Worm (Caenorhabditis elegans): ENCODE measurements around the gene tex-2.
A peak's percentile ranks its signal among the peaks of the same experiment; 100 is the strongest.

tex-2 gene

DNA sequence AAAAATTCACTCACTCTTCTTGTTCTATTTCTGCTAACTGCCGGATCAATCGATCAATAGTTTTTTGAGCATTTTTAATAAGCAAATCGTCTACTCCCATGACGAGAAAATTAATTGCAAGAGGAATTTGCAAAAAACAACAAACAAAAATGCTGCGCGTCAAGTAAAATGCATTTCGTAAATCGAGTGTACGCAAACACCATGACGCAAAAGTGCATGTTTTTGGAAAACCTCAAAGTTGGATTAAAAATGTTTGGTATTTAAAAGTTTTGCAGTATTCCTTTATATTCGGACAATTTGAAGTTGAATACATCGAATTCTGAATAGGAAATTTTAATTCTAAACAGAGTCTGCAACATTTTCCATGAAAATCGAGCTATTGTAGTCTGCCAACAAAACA lies 34.2 kb downstream of the tex-2 start, which contains the start of gene ZK1248.19 (continued):
- TF ChIP-seq Y55F3AM.14 (GFP tag; optimal IDR thresholded peaks at IDR 0.05) (no peak), nhr-21 (tag; optimal IDR thresholded peaks at IDR 0.05) (no peak), lin-39 (tag; optimal IDR thresholded peaks at IDR 0.05) (no peak)

DNA sequence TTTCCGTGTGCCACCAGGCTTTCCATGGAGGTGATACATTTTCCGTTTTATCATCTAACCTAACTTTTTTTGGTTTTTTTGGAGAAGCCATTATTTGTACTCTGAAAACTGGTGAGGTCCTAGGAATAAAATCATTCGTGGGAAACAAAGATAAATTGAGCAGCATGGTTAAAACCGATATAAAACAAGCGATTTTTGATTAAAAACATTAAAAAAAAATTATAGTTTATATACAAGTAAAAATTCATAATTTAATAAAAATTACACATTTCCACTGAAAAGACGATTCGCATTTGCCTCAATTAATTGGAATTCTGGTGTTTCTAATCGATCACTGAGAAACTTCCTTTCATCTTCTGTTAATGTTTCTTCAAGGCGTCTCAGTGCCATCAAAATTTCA lies 35.0 kb downstream of the tex-2 start, which contains the start of gene ZK1248.15:
ZK1248.15 (minus strand) TSS at position 101 of the 400 bp plus-strand sequence.
- TF ChIP-seq ztf-1 (GFP tag; conservative IDR thresholded peaks at IDR 0.05) (no peak), nhr-21 (tag; optimal IDR thresholded peaks at IDR 0.05) (no peak)

DNA sequence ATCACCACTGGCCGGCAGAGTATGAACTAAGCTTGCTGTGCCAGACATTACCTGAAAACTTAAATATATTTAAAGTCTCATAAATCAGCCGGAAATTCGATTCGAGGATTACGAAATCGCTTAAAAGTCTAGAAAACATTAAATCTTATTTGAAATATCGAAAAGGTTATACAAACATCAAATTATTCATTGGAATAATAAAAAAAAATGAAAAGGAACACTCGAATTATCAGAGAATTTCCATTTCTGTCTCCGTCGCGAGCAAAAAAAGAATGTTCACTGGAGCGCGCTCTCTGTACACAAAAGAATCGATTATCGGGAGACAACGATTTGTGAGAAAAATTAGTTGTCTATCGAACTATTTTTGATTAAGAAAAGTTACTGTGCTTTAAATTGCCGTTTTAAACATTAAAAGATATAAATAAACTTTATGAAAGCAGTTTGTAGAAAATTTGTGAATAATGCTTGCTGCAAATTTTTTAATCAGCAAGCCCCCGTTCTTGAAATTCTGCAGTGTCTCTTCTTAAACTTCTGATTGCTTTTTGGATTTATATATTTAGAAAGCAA lies 37.2 kb downstream of the tex-2 start, which contains the start of gene fzo-1:
fzo-1 (minus strand) TSS at position 51 of the 567 bp plus-strand sequence.
- TF ChIP-seq nhr-12 (tag; optimal IDR thresholded peaks at IDR 0.05) (no peak), nhr-237 (tag; optimal IDR thresholded peaks at IDR 0.05) (no peak), sma-9 (GFP tag; optimal IDR thresholded peaks at IDR 0.05) (no peak), sma-9 (tag; optimal IDR thresholded peaks at IDR 0.05) (no peak), nhr-77 (tag; optimal IDR thresholded peaks at IDR 0.05) (no peak), mdl-1 (tag; optimal IDR thresholded peaks at IDR 0.05) (no peak), lsy-2 (tag; optimal IDR thresholded peaks at IDR 0.05) (peak in 1 of 2 experiments; percentile 68), crh-2 (tag; optimal IDR thresholded peaks at IDR 0.05) (peak; percentile 15), mab-5 (tag; optimal IDR thresholded peaks at IDR 0.05) (no peak), alr-1 (tag; optimal IDR thresholded peaks at IDR 0.05) (no peak), skn-1 (tag; optimal IDR thresholded peaks at IDR 0.05) (no peak), lin-11 (tag; optimal IDR thresholded peaks at IDR 0.05) (no peak), ZK546.5 (tag; optimal IDR thresholded peaks at IDR 0.05) (no peak), R02D3.7 (tag; optimal IDR thresholded peaks at IDR 0.05) (no peak), nhr-11 (tag; optimal IDR thresholded peaks at IDR 0.05) (no peak), unc-55 (GFP tag; optimal IDR thresholded peaks at IDR 0.05) (peak; percentile 73), elt-3 (tag; optimal IDR thresholded peaks at IDR 0.05) (no peak), zag-1 (tag; optimal IDR thresholded peaks at IDR 0.05) (no peak), snpc-4 (tag; optimal IDR thresholded peaks at IDR 0.05) (no peak), nhr-21 (tag; optimal IDR thresholded peaks at IDR 0.05) (no peak), F13H6.1 (tag; optimal IDR thresholded peaks at IDR 0.05) (peak; percentile 21), sem-4 (tag; optimal IDR thresholded peaks at IDR 0.05) (no peak), lin-39 (tag; optimal IDR thresholded peaks at IDR 0.05) (no peak), nhr-129 (tag; optimal IDR thresholded peaks at IDR 0.05) (peak; percentile 3), blmp-1 (tag; optimal IDR thresholded peaks at IDR 0.05; ENCODE audit: insufficient read depth) (no peak), sma-3 (GFP tag; optimal IDR thresholded peaks at IDR 0.05) (peak; percentile 65), lin-13 (GFP tag; optimal IDR thresholded peaks at IDR 0.05) (no peak), nhr-25 (tag; optimal IDR thresholded peaks at IDR 0.05) (no peak), ama-1 (optimal IDR thresholded peaks at IDR 0.05) (no peak), ztf-1 (GFP tag; conservative IDR thresholded peaks at IDR 0.05) (no peak), nhr-6 (tag; optimal IDR thresholded peaks at IDR 0.05) (no peak), C34F6.9 (tag; optimal IDR thresholded peaks at IDR 0.05) (peak; percentile 81), nhr-23 (tag; optimal IDR thresholded peaks at IDR 0.05) (no peak), ceh-82 (tag; optimal IDR thresholded peaks at IDR 0.05) (no peak)

DNA sequence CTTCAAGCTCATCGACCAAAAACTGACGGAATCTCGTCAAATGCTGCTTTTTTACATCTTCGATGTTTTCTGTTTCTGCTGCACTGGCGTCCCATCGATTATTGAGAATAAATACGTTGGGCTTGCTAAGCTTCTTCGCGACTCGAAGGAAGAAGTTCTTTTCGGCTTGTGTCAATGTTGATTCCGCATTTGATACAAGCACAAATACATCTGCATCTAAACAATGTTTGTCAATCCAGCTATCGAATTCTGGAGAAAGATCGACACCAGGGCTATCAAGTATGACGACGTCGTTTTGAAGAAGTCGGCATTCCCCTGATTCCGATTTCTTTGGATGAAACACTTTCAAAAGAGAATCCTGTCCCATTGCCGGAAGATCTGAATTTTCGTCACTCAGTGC lies 38.3 kb downstream of the tex-2 start:
- TF ChIP-seq nhr-11 (tag; optimal IDR thresholded peaks at IDR 0.05) (no peak), peb-1 (tag; optimal IDR thresholded peaks at IDR 0.05) (no peak), lin-39 (tag; optimal IDR thresholded peaks at IDR 0.05) (no peak), elt-1 (tag; optimal IDR thresholded peaks at IDR 0.05) (no peak), R02D3.7 (tag; optimal IDR thresholded peaks at IDR 0.05) (no peak), nhr-6 (tag; optimal IDR thresholded peaks at IDR 0.05) (no peak), sem-4 (tag; optimal IDR thresholded peaks at IDR 0.05) (no peak), zag-1 (tag; optimal IDR thresholded peaks at IDR 0.05) (no peak), nhr-10 (tag; optimal IDR thresholded peaks at IDR 0.05) (no peak), crh-2 (tag; optimal IDR thresholded peaks at IDR 0.05) (no peak), mbf-1 (tag; optimal IDR thresholded peaks at IDR 0.05) (no peak), egl-27 (tag; optimal IDR thresholded peaks at IDR 0.05) (no peak), unc-62 (GFP tag; optimal IDR thresholded peaks at IDR 0.05) (no peak), ztf-4 (tag; optimal IDR thresholded peaks at IDR 0.05) (no peak), mab-5 (tag; optimal IDR thresholded peaks at IDR 0.05) (no peak), F13H6.1 (tag; optimal IDR thresholded peaks at IDR 0.05) (no peak)

Data from whole organism, L2 larva.